Worm (Caenorhabditis elegans): ENCODE data around the gene sup-26.

DNA sequence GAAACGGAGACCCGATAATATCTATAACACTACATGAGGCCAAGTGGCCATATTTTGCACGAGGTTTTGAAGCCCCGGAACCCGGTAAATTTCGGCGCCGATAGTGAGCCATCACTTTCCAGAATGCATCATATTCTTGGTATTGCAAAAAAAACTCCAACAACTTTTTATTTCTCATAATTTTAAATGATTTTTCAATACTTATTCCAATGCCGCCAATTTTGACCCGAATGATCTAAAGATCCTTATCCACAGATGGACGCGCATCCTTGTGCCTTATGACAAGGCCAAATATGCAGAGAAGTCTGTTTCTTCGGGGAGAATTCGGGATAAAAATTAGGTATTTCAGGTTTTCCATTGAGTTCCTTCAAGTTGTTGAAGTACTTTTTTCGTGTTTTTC lies 38.8 kb downstream of the sup-26 start:
- TF ChIP-seq sox-4 (tag; optimal IDR thresholded peaks at IDR 0.05): no peak
- TF ChIP-seq che-1 (tag; optimal IDR thresholded peaks at IDR 0.05): no peak
- no peak for TF ChIP-seq tbx-2 (tag; optimal IDR thresholded peaks at IDR 0.05)
- TF ChIP-seq pha-4 (tag; optimal IDR thresholded peaks at IDR 0.05): no peak

Data from whole organism, late embryonic.